Worm (Caenorhabditis elegans) whole organism, L4 larva: Measurements from ENCODE around the gene srg-45.

Source experiments
- D1046.2 ChIP-seq: fragments of 200-800 bp; sonication (Bioruptor generic); IDR thresholded peaks from 2 replicates; pipeline ENCODE4 v1.3.6; 2022; ENCODE audit warnings: missing genetic modification characterization, missing compliant biosample characterization
- F44E2.7 ChIP-seq: fragments of 200-800 bp; sonication (Bioruptor generic); IDR thresholded peaks from 2 replicates; pipeline ENCODE4 v2.1.2; 2022; ENCODE audit warnings: missing genetic modification characterization, missing compliant biosample characterization
- F49E8.2 ChIP-seq: sonication (generic microtip); optimal IDR thresholded peaks from 2 replicates; lab custom pipeline; 2016; ENCODE audit warnings: missing compliant biosample characterization, mild to moderate bottlenecking, missing genetic modification characterization, borderline replicate concordance
- T26A8.4 ChIP-seq: fragments of 200-800 bp; sonication (Bioruptor generic); IDR thresholded peaks from 2 replicates; pipeline ENCODE4 v1.3.6; 2022; ENCODE audit warnings: missing genetic modification characterization, missing compliant biosample characterization
- ZK546.5 ChIP-seq, 2 experiments: sonication (generic microtip); optimal IDR thresholded peaks; 2 replicates each; lab custom pipeline; 2017; ENCODE audit warnings: missing biosample characterization in 2 of 2, missing genetic modification characterization in 2 of 2
- aha-1 ChIP-seq: fragments of 150-350 bp; peaks from one replicate; lab custom pipeline; 2014; ENCODE audit warnings: missing biosample characterization, missing genetic modification characterization
- ama-1 ChIP-seq: fragments of 150-350 bp; optimal IDR thresholded peaks from 2 replicates; lab custom pipeline; 2014; ENCODE audit warnings: inconsistent platforms, mixed read lengths
- ceh-20 ChIP-seq: fragments of 200-800 bp; sonication (Bioruptor generic); IDR thresholded peaks from 2 replicates; pipeline ENCODE4 v1.3.6; 2022; ENCODE audit warnings: missing genetic modification reagents, missing genetic modification characterization, missing compliant biosample characterization
- ceh-44 ChIP-seq: fragments of 200-800 bp; sonication (Bioruptor generic); IDR thresholded peaks from 2 replicates; pipeline ENCODE4 v1.3.6; 2022; ENCODE audit warnings: missing genetic modification reagents, missing genetic modification characterization, missing compliant biosample characterization
- ceh-62 ChIP-seq: sonication (generic microtip); optimal IDR thresholded peaks from 2 replicates; lab custom pipeline; 2017; ENCODE audit warnings: missing biosample characterization, missing genetic modification characterization
- ceh-82 ChIP-seq: sonication (generic microtip); optimal IDR thresholded peaks from 2 replicates; lab custom pipeline; 2017; ENCODE audit warnings: missing biosample characterization, missing genetic modification characterization
- ces-1 ChIP-seq: fragments of 150-350 bp; sonication (generic microtip); optimal IDR thresholded peaks from 4 replicates; lab custom pipeline; 2014; ENCODE audit warnings: missing biosample characterization, missing genetic modification reagents, missing genetic modification characterization
- daf-16 ChIP-seq, 3 experiments: sonication (generic microtip); optimal IDR thresholded peaks; 2 replicates each; lab custom pipeline; 2016 to 2017; ENCODE audit warnings: missing genetic modification characterization in 3 of 3, missing genetic modification reagents in 3 of 3, mild to moderate bottlenecking in 2 of 3, missing compliant biosample characterization in 2 of 3, missing biosample characterization in 1 of 3, moderate library complexity in 1 of 3
- egl-27 ChIP-seq: sonication (generic microtip); optimal IDR thresholded peaks from 3 replicates; lab custom pipeline; 2017; ENCODE audit warnings: missing biosample characterization, missing genetic modification reagents, missing genetic modification characterization
- fkh-10 ChIP-seq: fragments of 150-350 bp; optimal IDR thresholded peaks from 2 replicates; lab custom pipeline; 2014; ENCODE audit warnings: missing biosample characterization, missing genetic modification reagents, missing genetic modification characterization
- hif-1 ChIP-seq, 2 experiments: sonication (generic microtip); optimal IDR thresholded peaks; 2 replicates each; lab custom pipeline; 2016 to 2017; ENCODE audit warnings: missing compliant biosample characterization in 2 of 2, missing genetic modification characterization in 2 of 2, missing genetic modification reagents in 2 of 2, missing genotype in 2 of 2, mild to moderate bottlenecking in 1 of 2
- hlh-11 ChIP-seq: fragments of 200-800 bp; sonication (Bioruptor generic); optimal IDR thresholded peaks from 2 replicates; lab custom pipeline; 2018; ENCODE audit warnings: mild to moderate bottlenecking, missing genetic modification characterization, missing compliant biosample characterization
- hlh-30 ChIP-seq: sonication (generic microtip); optimal IDR thresholded peaks from 2 replicates; lab custom pipeline; 2017; ENCODE audit warnings: antibody characterized with exemption, mild to moderate bottlenecking, missing genetic modification characterization, missing compliant biosample characterization; ENCODE audit not compliant: insufficient read depth
- madf-5 ChIP-seq, 2 experiments: fragments of 200-800 bp; sonication (Bioruptor generic); IDR thresholded peaks; 2 replicates each; pipeline ENCODE4 v1.3.6; 2022; ENCODE audit warnings: missing compliant biosample characterization in 2 of 2, missing genetic modification characterization in 2 of 2
- mep-1 ChIP-seq: fragments of 150-350 bp; sonication (generic microtip); optimal IDR thresholded peaks from 3 replicates; lab custom pipeline; 2014; ENCODE audit warnings: missing biosample characterization, missing genetic modification characterization
- mes-2 ChIP-seq: sonication (generic microtip); optimal IDR thresholded peaks from 2 replicates; lab custom pipeline; 2016; ENCODE audit warnings: missing genotype, mild to moderate bottlenecking, missing genetic modification characterization, missing compliant biosample characterization; ENCODE audit not compliant: poor library complexity, severe bottlenecking
- mxl-2 ChIP-seq: fragments of 200-800 bp; sonication (Bioruptor generic); conservative IDR thresholded peaks from 2 replicates; pipeline ENCODE4 v1.3.6; 2022; ENCODE audit warnings: missing genetic modification reagents, missing genetic modification characterization, missing compliant biosample characterization
- mxl-3 ChIP-seq: fragments of 200-800 bp; sonication (Bioruptor generic); optimal IDR thresholded peaks from 2 replicates; lab custom pipeline; 2018; ENCODE audit warnings: mild to moderate bottlenecking, missing genetic modification characterization, missing compliant biosample characterization
- nhr-11 ChIP-seq: fragments of 150-350 bp; optimal IDR thresholded peaks from 2 replicates; lab custom pipeline; 2014; ENCODE audit warnings: missing biosample characterization, missing genetic modification characterization
- nhr-237 ChIP-seq: sonication (generic microtip); optimal IDR thresholded peaks from 2 replicates; lab custom pipeline; 2017; ENCODE audit warnings: missing biosample characterization, missing genetic modification characterization
- nhr-25 ChIP-seq: sonication (generic microtip); optimal IDR thresholded peaks from 2 replicates; lab custom pipeline; 2017; ENCODE audit warnings: missing genetic modification characterization, mild to moderate bottlenecking, missing compliant biosample characterization, antibody characterized with exemption, moderate library complexity, borderline replicate concordance; ENCODE audit not compliant: insufficient read depth
- nhr-28 ChIP-seq: fragments of 150-350 bp; optimal IDR thresholded peaks from 2 replicates; lab custom pipeline; 2014; ENCODE audit warnings: missing biosample characterization, missing genetic modification characterization
- nhr-48 ChIP-seq: sonication (generic microtip); optimal IDR thresholded peaks from 2 replicates; lab custom pipeline; 2016; ENCODE audit warnings: mild to moderate bottlenecking, missing genetic modification characterization, missing compliant biosample characterization
- pha-4 ChIP-seq, 2 experiments: fragments of 150-350 bp in 1 of 2; fragments of 200-800 bp in 1 of 2; sonication (Bioruptor generic) in 1 of 2; IDR thresholded peaks in 1 of 2; optimal IDR thresholded peaks in 1 of 2; 2 replicates each; pipeline versions ENCODE4 v1.3.6 to Lab custom; 2014 to 2022; ENCODE audit warnings: missing genetic modification characterization in 2 of 2, missing genetic modification reagents in 2 of 2, missing biosample characterization in 1 of 2, missing compliant biosample characterization in 1 of 2
- pqm-1 ChIP-seq: sonication (generic microtip); optimal IDR thresholded peaks from 2 replicates; lab custom pipeline; 2017; ENCODE audit warnings: missing biosample characterization, missing genetic modification characterization
- saeg-2 ChIP-seq: fragments of 200-800 bp; sonication (Bioruptor generic); IDR thresholded peaks from 2 replicates; pipeline ENCODE4 v1.3.6; 2022; ENCODE audit warnings: missing genetic modification reagents, missing genetic modification characterization, missing compliant biosample characterization
- set-16 ChIP-seq: fragments of 200-800 bp; sonication (Bioruptor generic); IDR thresholded peaks from 2 replicates; pipeline ENCODE4 v1.3.6; 2022; ENCODE audit warnings: missing genetic modification reagents, missing genetic modification characterization, missing compliant biosample characterization
- skn-1 ChIP-seq: fragments of 150-350 bp; optimal IDR thresholded peaks from 2 replicates; lab custom pipeline; 2014; ENCODE audit warnings: missing biosample characterization, missing genetic modification characterization
- spr-3 ChIP-seq: fragments of 200-800 bp; sonication (Bioruptor generic); optimal IDR thresholded peaks from 2 replicates; lab custom pipeline; 2018; ENCODE audit warnings: mild to moderate bottlenecking, missing genetic modification characterization, missing compliant biosample characterization
- tra-1 ChIP-seq: fragments of 200-800 bp; sonication (Bioruptor generic); IDR thresholded peaks from 2 replicates; pipeline ENCODE4 v1.3.6; 2022; ENCODE audit warnings: missing genetic modification reagents, missing genetic modification characterization, missing compliant biosample characterization
- unc-62 ChIP-seq, 3 experiments: fragments of 150-350 bp in 1 of 3; sonication (generic microtip); optimal IDR thresholded peaks in 2 of 3; peaks in 1 of 3; 1 replicate in 1 of 3; 2 replicates in 2 of 3; lab custom pipeline; 2014 to 2017; ENCODE audit warnings: missing biosample characterization in 3 of 3, missing genetic modification characterization in 3 of 3, missing genetic modification reagents in 3 of 3, missing genotype in 1 of 3
- zag-1 ChIP-seq: fragments of 150-350 bp; optimal IDR thresholded peaks from 2 replicates; lab custom pipeline; 2014; ENCODE audit warnings: missing biosample characterization, missing genetic modification characterization
- zip-2 ChIP-seq: fragments of 150-350 bp; optimal IDR thresholded peaks from 2 replicates; lab custom pipeline; 2014; ENCODE audit warnings: missing biosample characterization, missing genetic modification characterization

Gene srg-45

DNA sequence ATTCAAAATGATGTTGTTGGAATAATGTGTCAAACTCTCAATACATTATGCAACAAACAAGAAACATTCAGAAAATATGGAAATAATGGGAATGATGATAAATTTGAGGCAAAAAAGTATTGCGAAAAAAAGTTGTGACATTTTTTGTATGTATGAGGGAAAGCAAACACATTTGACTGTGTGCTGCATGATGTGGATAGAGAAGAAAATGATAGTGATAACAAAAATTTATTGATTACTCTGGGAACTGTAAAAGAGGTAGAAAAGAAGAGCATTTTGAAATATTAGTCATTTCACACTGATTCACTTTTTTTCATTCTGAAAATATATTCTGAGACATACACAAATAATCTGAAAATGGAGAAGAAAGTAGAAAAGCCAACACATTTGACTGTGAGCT, 40.6 kb downstream of the srg-45 start:
- TF ChIP-seq unc-62 (GFP tag; optimal IDR thresholded peaks at IDR 0.05 in 1 of 2; lab: Kevin White, UChicago) (peak in 1 of 2 experiments; percentile 58), unc-62 (tag; optimal IDR thresholded peaks at IDR 0.05; lab: Kevin White, UChicago) (no peak), daf-16 (GFP tag; optimal IDR thresholded peaks at IDR 0.05; lab: Kevin White, UChicago) (no peak), daf-16 (tag; optimal IDR thresholded peaks at IDR 0.05; lab: Kevin White, UChicago) (peak; percentile 17), pha-4 (GFP tag; IDR thresholded peaks at IDR 0.05; lab: Robert Waterston, UW) (no peak), pha-4 (tag; optimal IDR thresholded peaks at IDR 0.05; lab: Kevin White, UChicago) (no peak), pqm-1 (tag; lab: Kevin White, UChicago) (peak; percentile 27), ceh-20 (GFP tag; lab: Robert Waterston, UW) (no peak), nhr-28 (tag; lab: Kevin White, UChicago) (peak; percentile 26)

ce11 chrV:12349365-12349764, 42.1 kb downstream of the srg-45 start:
- TF ChIP-seq F44E2.7 (GFP tag; lab: Robert Waterston, UW): no peak
- TF ChIP-seq ceh-82: no peak
- TF ChIP-seq hlh-11 (tag; lab: Kevin White, UChicago): peak; percentile 31
- peak; percentile 42 for TF ChIP-seq nhr-48 (tag; lab: Kevin White, UChicago)

DNA sequence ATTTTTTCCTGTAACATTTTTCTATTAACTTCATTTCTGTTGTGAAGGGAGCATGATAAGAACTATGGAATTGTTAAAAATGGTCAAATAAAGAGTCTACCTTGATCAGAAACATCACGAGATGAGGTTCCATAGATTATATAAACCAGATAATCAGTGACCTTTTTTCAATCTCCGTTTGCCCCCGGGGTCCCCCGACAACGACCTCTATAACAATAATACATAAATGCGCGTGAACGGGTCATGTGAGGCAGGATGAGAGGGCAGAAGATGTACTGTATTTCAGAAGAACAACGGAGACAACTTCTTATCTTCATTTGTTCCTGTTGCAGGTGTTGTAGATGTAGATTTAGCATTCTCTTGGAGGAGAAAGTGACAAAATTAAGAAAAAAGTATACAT, 44.6 kb downstream of the srg-45 start:
- TF ChIP-seq zag-1: no peak
- TF ChIP-seq F49E8.2 (tag; lab: Kevin White, UChicago): no peak
- TF ChIP-seq hlh-11 (tag; lab: Kevin White, UChicago): peak; percentile 14
- TF ChIP-seq hlh-30: peak; percentile 63

DNA sequence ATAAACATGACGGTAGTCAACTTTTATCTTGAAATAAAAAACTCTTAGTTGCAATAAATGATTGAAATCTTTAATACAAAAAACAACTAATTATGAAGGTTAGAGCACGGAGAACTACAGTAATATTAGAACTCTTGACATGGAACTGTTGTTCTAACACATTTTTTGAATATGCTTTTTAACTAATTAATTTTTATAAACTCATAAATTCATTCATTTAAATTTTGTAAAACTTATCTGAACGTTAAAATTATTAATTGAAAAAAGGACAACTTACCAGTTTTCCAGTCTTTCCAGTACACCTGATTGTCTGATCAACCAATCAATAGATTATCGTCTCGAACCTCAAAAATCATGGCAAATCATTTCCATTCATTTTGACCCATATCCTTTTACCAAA, 45.2 kb downstream of the srg-45 start, which contains the start of gene sqt-3:
TSS of gene sqt-3 (plus strand) at position 301 of the 400 bp plus-strand sequence.
- TF ChIP-seq ceh-62 (tag; lab: Kevin White, UChicago) (no peak), F44E2.7 (GFP tag; lab: Robert Waterston, UW) (no peak), fkh-10 (no peak), spr-3 (no peak), ama-1 (lab: Kevin White, UChicago) (no peak), ces-1 (GFP tag; lab: Kevin White, UChicago) (no peak), T26A8.4 (GFP tag; lab: Robert Waterston, UW) (no peak), zip-2 (tag; lab: Kevin White, UChicago) (no peak), nhr-237 (tag; lab: Kevin White, UChicago) (no peak), ZK546.5 (tag; optimal IDR thresholded peaks at IDR 0.05; lab: Kevin White, UChicago) (no peak), egl-27 (tag; lab: Kevin White, UChicago) (no peak)

ce11 chrV:12352881-12353280, 45.6 kb downstream of the srg-45 start:
- TF ChIP-seq hlh-11 (tag; lab: Kevin White, UChicago) (peak; percentile 11), tra-1 (GFP tag; lab: Robert Waterston, UW) (no peak), saeg-2 (GFP tag; lab: Robert Waterston, UW) (no peak), ama-1 (lab: Kevin White, UChicago) (peak; percentile 55)

ce11 chrV:12353505-12353904, 46.2 kb downstream of the srg-45 start:
- no peak for TF ChIP-seq hif-1 (tag; optimal IDR thresholded peaks at IDR 0.05; lab: Kevin White, UChicago)
- TF ChIP-seq mxl-3: peak; percentile 32
- TF ChIP-seq hlh-11 (tag; lab: Kevin White, UChicago): peak; percentile 33
- TF ChIP-seq mep-1 (tag; lab: Kevin White, UChicago): no peak
- TF ChIP-seq aha-1 (tag; lab: Kevin White, UChicago): peak; percentile 79
- no peak for TF ChIP-seq nhr-237 (tag; lab: Kevin White, UChicago)
- TF ChIP-seq skn-1: no peak
- 0 out of 2 replicates have a peak, but pooled peaks have one; percentile 24 for TF ChIP-seq D1046.2 (GFP tag; lab: Robert Waterston, UW)
- TF ChIP-seq nhr-11 (tag; lab: Kevin White, UChicago): no peak
- peak in 1 of 2 experiments; percentile 1 for TF ChIP-seq unc-62 (GFP tag; optimal IDR thresholded peaks at IDR 0.05 in 1 of 2; lab: Kevin White, UChicago)
- no peak for TF ChIP-seq unc-62 (tag; optimal IDR thresholded peaks at IDR 0.05; lab: Kevin White, UChicago)
- no peak for TF ChIP-seq nhr-25 (tag; lab: Kevin White, UChicago)
- no peak for TF ChIP-seq ceh-44 (GFP tag; lab: Robert Waterston, UW)
- no peak for TF ChIP-seq madf-5 (GFP tag; IDR thresholded peaks at IDR 0.05; lab: Robert Waterston, UW)
- TF ChIP-seq mxl-2: no peak
- no peak for TF ChIP-seq mes-2 (tag; lab: Kevin White, UChicago)
- peak; percentile 99 for TF ChIP-seq set-16
- TF ChIP-seq, all 104 proteins: peak for 6
